Worm (Caenorhabditis elegans): ENCODE measurements around the gene daf-3.
A peak's percentile ranks its signal among the peaks of the same experiment; 100 is the strongest.

Gene daf-3

ce11 chrX:865214-865613, 39.9 kb upstream of the daf-3 start:
- no peak for TF ChIP-seq nhr-76 (tag; optimal IDR thresholded peaks at IDR 0.05)
- TF ChIP-seq lin-35 (GFP tag; optimal IDR thresholded peaks at IDR 0.05): peak in 1 of 2 experiments; percentile 23
- no peak for TF ChIP-seq fkh-10 (GFP tag; optimal IDR thresholded peaks at IDR 0.05)
- TF ChIP-seq efl-1 (optimal IDR thresholded peaks at IDR 0.05): no peak
- TF ChIP-seq efl-1 (GFP tag; optimal IDR thresholded peaks at IDR 0.05 in 1 of 2): no peak
- peak; percentile 49 for TF ChIP-seq nhr-85 (tag)
- no peak for TF ChIP-seq mep-1 (tag; optimal IDR thresholded peaks at IDR 0.05)

- TF ChIP-seq sptf-1 (tag; optimal IDR thresholded peaks at IDR 0.05) (no peak), fkh-4 (tag; optimal IDR thresholded peaks at IDR 0.05; ENCODE audit: borderline replicate concordance) (no peak), elt-2 (tag; optimal IDR thresholded peaks at IDR 0.05) (no peak), aly-2 (tag; optimal IDR thresholded peaks at IDR 0.05) (no peak), nhr-77 (tag; optimal IDR thresholded peaks at IDR 0.05) (no peak), dsc-1 (tag; optimal IDR thresholded peaks at IDR 0.05) (no peak), unc-86 (tag; optimal IDR thresholded peaks at IDR 0.05) (no peak), nhr-47 (tag; optimal IDR thresholded peaks at IDR 0.05) (peak; percentile 46), sup-37 (GFP tag; optimal IDR thresholded peaks at IDR 0.05) (no peak), unc-62 (GFP tag; optimal IDR thresholded peaks at IDR 0.05) (no peak), blmp-1 (tag; optimal IDR thresholded peaks at IDR 0.05) (peak; percentile 62), nhr-20 (tag; optimal IDR thresholded peaks at IDR 0.05) (peak; percentile 73), lin-35 (GFP tag; optimal IDR thresholded peaks at IDR 0.05) (peak in 1 of 2 experiments; percentile 57), nhr-11 (tag; optimal IDR thresholded peaks at IDR 0.05) (no peak), nhr-19 (GFP tag; conservative IDR thresholded peaks at IDR 0.05) (peak; percentile 58), lsy-2 (tag; optimal IDR thresholded peaks at IDR 0.05) (no peak), swsn-7 (tag; optimal IDR thresholded peaks at IDR 0.05) (no peak), grh-1 (GFP tag; IDR thresholded peaks at IDR 0.05) (peak; percentile 79), pag-3 (tag; optimal IDR thresholded peaks at IDR 0.05; ENCODE audit: borderline replicate concordance, insufficient read depth) (no peak), unc-98 (GFP tag; IDR thresholded peaks at IDR 0.05) (no peak), dpl-1 (GFP tag; optimal IDR thresholded peaks at IDR 0.05) (no peak), nhr-237 (tag; optimal IDR thresholded peaks at IDR 0.05) (no peak), nhr-90 (tag; optimal IDR thresholded peaks at IDR 0.05; ENCODE audit: poor library complexity) (peak; percentile 70), ceh-88 (GFP tag; IDR thresholded peaks at IDR 0.05) (no peak), zip-4 (GFP tag; optimal IDR thresholded peaks at IDR 0.05) (no peak), elt-3 (tag; optimal IDR thresholded peaks at IDR 0.05) (peak in 5 of 6 experiments; percentile 83 to 98 (median 97)), unc-30 (tag; optimal IDR thresholded peaks at IDR 0.05) (no peak), nhr-12 (tag; optimal IDR thresholded peaks at IDR 0.05) (no peak), lin-15B (tag; optimal IDR thresholded peaks at IDR 0.05) (no peak), zag-1 (tag; optimal IDR thresholded peaks at IDR 0.05) (no peak), ztf-11 (tag; optimal IDR thresholded peaks at IDR 0.05) (no peak), snu-23 (GFP tag; optimal IDR thresholded peaks at IDR 0.05) (peak; percentile 67), jun-1 (tag; optimal IDR thresholded peaks at IDR 0.05) (no peak), nhr-85 (tag) (peak; percentile 97), tlp-1 (tag; optimal IDR thresholded peaks at IDR 0.05) (no peak), pax-3 (tag; optimal IDR thresholded peaks at IDR 0.05) (no peak), fkh-8 (tag; optimal IDR thresholded peaks at IDR 0.05) (no peak), mdl-1 (tag; optimal IDR thresholded peaks at IDR 0.05) (peak in 1 of 2 experiments; percentile 42), pqm-1 (tag; optimal IDR thresholded peaks at IDR 0.05) (no peak), nhr-84 (tag; optimal IDR thresholded peaks at IDR 0.05) (no peak), hpl-2 (GFP tag; optimal IDR thresholded peaks at IDR 0.05) (no peak), C34B4.2 (tag; optimal IDR thresholded peaks at IDR 0.05) (no peak), Y116A8C.19 (tag; optimal IDR thresholded peaks at IDR 0.05; ENCODE audit: borderline replicate concordance) (no peak), lir-3 (tag; optimal IDR thresholded peaks at IDR 0.05; ENCODE audit: poor library complexity) (peak; percentile 2), lin-39 (tag; optimal IDR thresholded peaks at IDR 0.05) (no peak), fos-1 (tag; optimal IDR thresholded peaks at IDR 0.05) (no peak), tbx-2 (tag; optimal IDR thresholded peaks at IDR 0.05) (peak; percentile 75)
Observed at ce11 chrX:864293-864731, 39.0 kb upstream of the daf-3 start.

All from whole organism, L1 larva.